Worm (Caenorhabditis elegans): Measurements from ENCODE around the gene fbxc-15.

- no peak for TF ChIP-seq him-1 (tag; optimal IDR thresholded peaks at IDR 0.05)
- no peak for TF ChIP-seq dao-5 (tag; optimal IDR thresholded peaks at IDR 0.05)
- no peak for TF ChIP-seq W03F9.2 (tag; optimal IDR thresholded peaks at IDR 0.05)
These were observed 3.6 kb downstream of the fbxc-15 start, which contains the start of gene srh-274 for ce11 chrII:982842-983241.

Measured in whole organism, L4/young adult.